Worm (Caenorhabditis elegans) whole organism, L1 larva: ENCODE results near the gene C06C3.10.

Source experiments
- dsc-1 ChIP-seq: sonication (generic microtip); optimal IDR thresholded peaks from 2 replicates; lab custom pipeline; 2016; ENCODE audit warnings: mild to moderate bottlenecking, missing genetic modification characterization, missing compliant biosample characterization
- snpc-4 ChIP-seq: fragments of 150-350 bp; optimal IDR thresholded peaks from 2 replicates; lab custom pipeline; 2014; ENCODE audit warnings: missing biosample characterization, missing genetic modification characterization

ce11 chrII:9338859-9339258, 38.2 kb downstream of the C06C3.10 start, which contains the start of gene ttll-12:
- TF ChIP-seq dsc-1 (tag; lab: Kevin White, UChicago), result no peak
- TF ChIP-seq snpc-4 (tag; lab: Kevin White, UChicago), result no peak
